Worm (Caenorhabditis elegans) whole organism, L4 larva: ENCODE results near the gene F55E10.4.

Source experiments
- egl-27 ChIP-seq: sonication (generic microtip); optimal IDR thresholded peaks from 3 replicates; lab custom pipeline; 2017; ENCODE audit warnings: missing biosample characterization, missing genetic modification reagents, missing genetic modification characterization
- nhr-48 ChIP-seq: sonication (generic microtip); optimal IDR thresholded peaks from 2 replicates; lab custom pipeline; 2016; ENCODE audit warnings: mild to moderate bottlenecking, missing genetic modification characterization, missing compliant biosample characterization
- pqm-1 ChIP-seq: sonication (generic microtip); optimal IDR thresholded peaks from 2 replicates; lab custom pipeline; 2017; ENCODE audit warnings: missing biosample characterization, missing genetic modification characterization

DNA sequence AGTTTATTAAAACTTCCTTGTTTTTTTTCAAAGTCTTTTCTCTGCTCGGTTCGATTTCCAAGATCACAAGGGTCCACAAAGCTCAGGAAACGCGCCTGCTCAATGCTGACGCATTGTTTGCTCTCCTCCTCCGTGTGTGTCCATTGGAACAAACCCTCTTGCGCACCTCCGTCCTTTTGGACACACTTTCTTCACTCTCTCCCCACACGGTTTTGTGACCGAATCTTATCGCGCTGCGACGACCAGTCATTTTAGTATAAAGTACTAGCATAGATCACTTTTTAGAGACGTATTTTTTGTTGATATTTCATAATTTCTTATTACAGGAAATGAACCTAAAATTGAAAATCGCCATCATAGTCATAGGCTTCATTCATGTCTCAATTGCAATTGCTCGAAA is 40.5 kb upstream of the F55E10.4 start:
- TF ChIP-seq nhr-48, result peak; percentile 33
- TF ChIP-seq pqm-1 (tag; lab: Kevin White, UChicago), result peak; percentile 41
- TF ChIP-seq egl-27 (tag; lab: Kevin White, UChicago), result no peak
